Fruit fly (Drosophila melanogaster) Kc167 (cell line): ENCODE results near the gene Pax.

ENCODE experiments used
- Myc ChIP-seq: fragments of >200 bp; optimal IDR thresholded peaks from 2 replicates; lab custom pipeline; 2017; ENCODE audit warnings: missing external identifiers
- Sin3A ChIP-seq: fragments of >200 bp; optimal IDR thresholded peaks from 2 replicates; lab custom pipeline; 2018; ENCODE audit warnings: missing external identifiers
- h ChIP-seq: fragments of >200 bp; optimal IDR thresholded peaks from 3 replicates; lab custom pipeline; 2018; ENCODE audit warnings: missing external identifiers
- psq ChIP-seq: fragments of >200 bp; optimal IDR thresholded peaks from 2 replicates; lab custom pipeline; 2017; ENCODE audit warnings: missing external identifiers
- ttk ChIP-seq: sonication (Bioruptor generic); optimal IDR thresholded peaks from 2 replicates; lab custom pipeline; 2017; ENCODE audit warnings: missing external identifiers

DNA sequence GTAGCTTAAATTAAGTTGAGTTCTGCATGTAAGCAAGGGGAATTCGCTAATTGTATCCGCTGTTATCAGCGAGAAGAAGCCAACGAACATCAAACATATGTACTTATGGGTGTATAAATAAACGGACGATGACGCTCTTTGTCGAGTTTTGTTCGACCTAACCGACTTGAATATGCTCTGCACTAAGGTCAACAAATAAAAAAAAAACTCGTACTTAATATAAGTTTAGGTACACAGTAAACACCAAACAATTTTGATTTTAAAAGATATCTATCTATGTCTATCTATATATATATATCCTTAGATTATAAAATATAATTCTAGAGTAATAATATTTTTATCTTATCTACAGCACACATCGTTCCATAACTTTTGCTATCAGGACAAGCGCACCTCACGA is 61.8 kb downstream of the Pax start:
- TF ChIP-seq h (lab: Kevin White, UChicago) (no peak), psq (no peak), Myc (lab: Kevin White, UChicago) (no peak), ttk (lab: Kevin White, UChicago) (no peak), Sin3A (lab: Kevin White, UChicago) (no peak)
